Fruit fly (Drosophila melanogaster) whole organism, embryonic: ENCODE measurements around the gene BuGZ.

Experiments used
- Abd-B ChIP-seq: fragments of 200-800 bp; sonication (Bioruptor generic); optimal IDR thresholded peaks from 2 replicates; lab custom pipeline; 2018; ENCODE audit warnings: missing biosample characterization, mild to moderate bottlenecking, missing genetic modification characterization, moderate library complexity
- Antp ChIP-seq: fragments of 200-800 bp; sonication (Bioruptor generic); optimal IDR thresholded peaks from 3 replicates; lab custom pipeline; 2016; ENCODE audit warnings: missing biosample characterization, missing genetic modification characterization
- B-H2 ChIP-seq: fragments of 200-800 bp; sonication (Bioruptor generic); optimal IDR thresholded peaks from 2 replicates; lab custom pipeline; 2018; ENCODE audit warnings: missing biosample characterization, mild to moderate bottlenecking, missing genetic modification characterization
- CG10431 ChIP-seq: fragments of 200-800 bp; sonication (Bioruptor generic); optimal IDR thresholded peaks from 3 replicates; lab custom pipeline; 2018; ENCODE audit warnings: missing biosample characterization, mild to moderate bottlenecking, missing genetic modification characterization
- CG10959 ChIP-seq: fragments of 200-800 bp; sonication (Bioruptor generic); IDR thresholded peaks from 2 replicates; pipeline ENCODE4 v1.3.6; 2022; ENCODE audit warnings: missing biosample characterization, missing genetic modification characterization
- CG13624 ChIP-seq: fragments of 200-800 bp; sonication (Bioruptor generic); optimal IDR thresholded peaks from 2 replicates; lab custom pipeline; 2016; ENCODE audit warnings: missing biosample characterization, missing genetic modification characterization
- CG15514 ChIP-seq: fragments of 200-800 bp; sonication (Bioruptor generic); optimal IDR thresholded peaks from 3 replicates; lab custom pipeline; 2017; ENCODE audit warnings: missing biosample characterization, missing genetic modification characterization, mild to moderate bottlenecking, moderate library complexity, missing genetic modification reagents
- CG17186 ChIP-seq: fragments of 200-800 bp; sonication (Bioruptor generic); optimal IDR thresholded peaks from 3 replicates; lab custom pipeline; 2017; ENCODE audit warnings: missing biosample characterization, missing genetic modification reagents, missing genetic modification characterization
- CG18599 ChIP-seq: fragments of 200-800 bp; sonication (Bioruptor generic); optimal IDR thresholded peaks from 3 replicates; lab custom pipeline; 2017; ENCODE audit warnings: missing biosample characterization, missing genetic modification characterization, mild to moderate bottlenecking, moderate library complexity, missing genetic modification reagents
- CG18764 ChIP-seq: fragments of 200-800 bp; sonication (Bioruptor generic); optimal IDR thresholded peaks from 3 replicates; lab custom pipeline; 2016; ENCODE audit warnings: missing biosample characterization, missing genetic modification characterization
- CG2129 ChIP-seq: fragments of 200-800 bp; sonication (Bioruptor generic); IDR thresholded peaks from 2 replicates; pipeline ENCODE4 v1.3.6; 2022; ENCODE audit warnings: missing biosample characterization, missing genetic modification characterization; ENCODE audit not compliant: partially characterized antibody
- CG30431 ChIP-seq: fragments of 200-800 bp; sonication (Bioruptor generic); optimal IDR thresholded peaks from 2 replicates; lab custom pipeline; 2017; ENCODE audit warnings: missing biosample characterization, missing genetic modification characterization
- CG31388 ChIP-seq: fragments of 200-800 bp; sonication (Bioruptor generic); optimal IDR thresholded peaks from 2 replicates; lab custom pipeline; 2016; ENCODE audit warnings: missing biosample characterization, missing genetic modification characterization
- CG34422 ChIP-seq: fragments of 200-800 bp; sonication (Bioruptor generic); IDR thresholded peaks from 3 replicates; pipeline ENCODE4 v1.3.6; 2022; ENCODE audit warnings: missing biosample characterization, missing genetic modification characterization
- CG4360 ChIP-seq: fragments of 200-800 bp; sonication (Bioruptor generic); IDR thresholded peaks from 2 replicates; pipeline ENCODE4 v1.3.6; 2022; ENCODE audit warnings: missing biosample characterization, missing genetic modification characterization
- CG5180 ChIP-seq: fragments of 200-800 bp; sonication (Bioruptor generic); optimal IDR thresholded peaks from 3 replicates; lab custom pipeline; 2017; ENCODE audit warnings: missing biosample characterization, missing genetic modification characterization, mild to moderate bottlenecking, moderate library complexity, missing genetic modification reagents
- CG6272 ChIP-seq: fragments of 200-800 bp; sonication (Bioruptor generic); IDR thresholded peaks from 2 replicates; pipeline ENCODE4 v1.3.6; 2022; ENCODE audit warnings: missing biosample characterization, missing genetic modification characterization
- CG6765 ChIP-seq: fragments of 200-800 bp; sonication (Bioruptor generic); optimal IDR thresholded peaks from 3 replicates; lab custom pipeline; 2017; ENCODE audit warnings: missing biosample characterization, mild to moderate bottlenecking, missing genetic modification characterization
- CG7745 ChIP-seq: fragments of 200-800 bp; sonication (Bioruptor generic); optimal IDR thresholded peaks from 2 replicates; lab custom pipeline; 2018; ENCODE audit warnings: missing biosample characterization, mild to moderate bottlenecking, missing genetic modification characterization, moderate library complexity
- CG8290 ChIP-seq, 3 experiments: fragments of 200-800 bp; sonication (Bioruptor generic); optimal IDR thresholded peaks; 2 replicates each; lab custom pipeline; 2016 to 2019; ENCODE audit warnings: missing biosample characterization in 3 of 3, missing genetic modification characterization in 3 of 3, mild to moderate bottlenecking in 2 of 3, moderate library complexity in 1 of 3
- CG9876 ChIP-seq: fragments of 200-800 bp; sonication (Bioruptor generic); optimal IDR thresholded peaks from 2 replicates; lab custom pipeline; 2016; ENCODE audit warnings: missing biosample characterization, missing genetic modification characterization
- CHES-1-like ChIP-seq: fragments of 200-800 bp; sonication (Bioruptor generic); optimal IDR thresholded peaks from 2 replicates; lab custom pipeline; 2016; ENCODE audit warnings: missing biosample characterization, missing genetic modification characterization
- Chrac-16 ChIP-seq: fragments of 200-800 bp; sonication (Bioruptor generic); optimal IDR thresholded peaks from 3 replicates; lab custom pipeline; 2016; ENCODE audit warnings: missing biosample characterization, missing genetic modification characterization
- Dad ChIP-seq: fragments of 200-800 bp; sonication (Bioruptor generic); optimal IDR thresholded peaks from 3 replicates; lab custom pipeline; 2016; ENCODE audit warnings: missing biosample characterization, missing genetic modification characterization
- E2f2 ChIP-seq: fragments of 200-800 bp; sonication (Bioruptor generic); IDR thresholded peaks from 2 replicates; pipeline ENCODE4 v1.3.6; 2022; ENCODE audit warnings: missing biosample characterization, missing genetic modification characterization
- Ets97D ChIP-seq: fragments of 200-800 bp; sonication (Bioruptor generic); optimal IDR thresholded peaks from 3 replicates; lab custom pipeline; 2016; ENCODE audit warnings: missing biosample characterization, missing genetic modification characterization
- Hsf ChIP-seq: fragments of 200-800 bp; sonication (Bioruptor generic); optimal IDR thresholded peaks from 3 replicates; lab custom pipeline; 2016; ENCODE audit warnings: missing biosample characterization, missing genetic modification characterization
- Med ChIP-seq: fragments of 200-800 bp; sonication (Bioruptor generic); peaks from one replicate; lab custom pipeline; 2016; ENCODE audit warnings: missing biosample characterization, missing genetic modification characterization, mild to moderate bottlenecking, inconsistent platforms, moderate library complexity
- Mrtf ChIP-seq: fragments of 200-800 bp; sonication (Bioruptor generic); IDR thresholded peaks from 3 replicates; pipeline ENCODE4 v1.3.6; 2022; ENCODE audit warnings: missing biosample characterization, missing genetic modification characterization
- Xrp1 ChIP-seq: fragments of 200-800 bp; sonication (Bioruptor generic); IDR thresholded peaks from 2 replicates; pipeline ENCODE4 v1.3.6; 2022; ENCODE audit warnings: missing biosample characterization, missing genetic modification characterization
- bowl ChIP-seq: fragments of 200-800 bp; sonication (Bioruptor generic); IDR thresholded peaks from 2 replicates; pipeline ENCODE4 v1.3.6; 2022; ENCODE audit warnings: missing biosample characterization, missing genetic modification characterization
- cato ChIP-seq: fragments of 200-800 bp; sonication (Bioruptor generic); optimal IDR thresholded peaks from 2 replicates; lab custom pipeline; 2016; ENCODE audit warnings: missing biosample characterization, missing genetic modification characterization, borderline replicate concordance
- chn ChIP-seq: fragments of 200-800 bp; sonication (Bioruptor generic); optimal IDR thresholded peaks from 2 replicates; lab custom pipeline; 2016; ENCODE audit warnings: missing biosample characterization, missing genetic modification characterization
- ci ChIP-seq: fragments of 200-800 bp; sonication (Bioruptor generic); IDR thresholded peaks from 3 replicates; pipeline ENCODE4 v1.3.6; 2022; ENCODE audit warnings: missing biosample characterization, missing genetic modification characterization
- crc ChIP-seq: fragments of 200-800 bp; sonication (Bioruptor generic); optimal IDR thresholded peaks from 2 replicates; lab custom pipeline; 2016; ENCODE audit warnings: missing biosample characterization, missing genetic modification characterization
- fd102C ChIP-seq: fragments of 200-800 bp; sonication (Bioruptor generic); optimal IDR thresholded peaks from 2 replicates; lab custom pipeline; 2018; ENCODE audit warnings: missing biosample characterization, mild to moderate bottlenecking, missing genetic modification characterization, moderate library complexity
- lola ChIP-seq, 3 experiments: fragments of >200 bp in 2 of 3; fragments of 200-800 bp in 1 of 3; sonication (Bioruptor generic) in 1 of 3; optimal IDR thresholded peaks; 2 replicates each; lab custom pipeline; 2017 to 2019; ENCODE audit warnings: missing biosample characterization in 3 of 3, missing genetic modification characterization in 3 of 3, mild to moderate bottlenecking in 1 of 3, moderate library complexity in 1 of 3
- org-1 ChIP-seq: fragments of 200-800 bp; sonication (Bioruptor generic); optimal IDR thresholded peaks from 2 replicates; lab custom pipeline; 2017; ENCODE audit warnings: missing biosample characterization, missing genetic modification characterization
- peb ChIP-seq: fragments of 200-800 bp; sonication (Bioruptor generic); IDR thresholded peaks from 2 replicates; pipeline ENCODE4 v1.3.6; 2022; ENCODE audit warnings: missing biosample characterization, missing genetic modification characterization
- pfk ChIP-seq: fragments of 200-800 bp; sonication (Bioruptor generic); optimal IDR thresholded peaks from 2 replicates; lab custom pipeline; 2018; ENCODE audit warnings: missing biosample characterization, mild to moderate bottlenecking, missing genetic modification characterization, moderate library complexity
- ranshi ChIP-seq: fragments of 200-800 bp; sonication (Bioruptor generic); IDR thresholded peaks from 2 replicates; pipeline ENCODE4 v1.3.6; 2022; ENCODE audit warnings: missing biosample characterization, missing genetic modification characterization
- salm ChIP-seq: fragments of 200-800 bp; sonication (Bioruptor generic); optimal IDR thresholded peaks from 2 replicates; lab custom pipeline; 2018; ENCODE audit warnings: missing biosample characterization, mild to moderate bottlenecking, missing genetic modification characterization
- sima ChIP-seq: fragments of 200-800 bp; sonication (Bioruptor generic); optimal IDR thresholded peaks from 2 replicates; lab custom pipeline; 2016; ENCODE audit warnings: missing biosample characterization, missing genetic modification characterization
- tin ChIP-seq: fragments of 200-800 bp; sonication (Bioruptor generic); optimal IDR thresholded peaks from 3 replicates; lab custom pipeline; 2016; ENCODE audit warnings: missing biosample characterization, missing genetic modification characterization
- vnd ChIP-seq: fragments of 200-800 bp; sonication (Bioruptor generic); IDR thresholded peaks from 3 replicates; pipeline ENCODE4 v1.3.6; 2022; ENCODE audit warnings: missing biosample characterization, missing genetic modification characterization; ENCODE audit not compliant: partially characterized antibody
- zen ChIP-seq: fragments of 200-800 bp; sonication (Bioruptor generic); optimal IDR thresholded peaks from 3 replicates; lab custom pipeline; 2018; ENCODE audit warnings: missing biosample characterization, mild to moderate bottlenecking, missing genetic modification characterization, moderate library complexity
- zfh1 ChIP-seq: fragments of 200-800 bp; sonication (Bioruptor generic); IDR thresholded peaks from 3 replicates; pipeline ENCODE4 v1.3.6; 2022; ENCODE audit warnings: missing biosample characterization, missing genetic modification characterization

The BuGZ gene

dm6 chr2L:16720707-16721700 lies 22.2 kb upstream of the BuGZ start (continued):
- no peak for TF ChIP-seq vnd (GFP tag; lab: Robert Waterston, UW)
- TF ChIP-seq Abd-B (GFP tag; lab: Kevin White, UChicago) = peak; percentile 85
- peak; percentile 7 for TF ChIP-seq CG7745
- peak; percentile 42 for TF ChIP-seq sima (GFP tag; lab: Kevin White, UChicago)
- TF ChIP-seq peb = peak; percentile 90
- peak; percentile 73 for TF ChIP-seq salm (tag; lab: Kevin White, UChicago)
- peak; percentile 79 for TF ChIP-seq cato
- peak in 1 of 3 experiments; percentile 65 for TF ChIP-seq lola (GFP tag; optimal IDR thresholded peaks at IDR 0.05; lab: Kevin White, UChicago)
- peak; percentile 97 for TF ChIP-seq zfh1
- TF ChIP-seq CG2129 (GFP tag; lab: Robert Waterston, UW) = no peak
- peak; percentile 82 for TF ChIP-seq CG5180 (GFP tag; lab: Kevin White, UChicago)
- peak; percentile 58 for TF ChIP-seq CG6765
- TF ChIP-seq CG10959 = peak; percentile 93
- TF ChIP-seq Antp = peak; percentile 61
- peak; percentile 92 for TF ChIP-seq CG6272
- TF ChIP-seq CG31388 (GFP tag; lab: Kevin White, UChicago) = peak; percentile 88
- peak; percentile 82 for TF ChIP-seq chn (GFP tag; lab: Kevin White, UChicago)
- peak; percentile 84 for TF ChIP-seq Chrac-16 (GFP tag; lab: Kevin White, UChicago)
- TF ChIP-seq CG9876 (GFP tag; lab: Kevin White, UChicago) = no peak
- peak; percentile 59 for TF ChIP-seq org-1 (GFP tag; lab: Kevin White, UChicago)
- TF ChIP-seq Med = peak; percentile 95
- no peak for TF ChIP-seq B-H2 (GFP tag; lab: Kevin White, UChicago)
- TF ChIP-seq CG18764 (GFP tag; lab: Kevin White, UChicago) = peak; percentile 91
- TF ChIP-seq CG10431 = no peak
- TF ChIP-seq Hsf (GFP tag; lab: Kevin White, UChicago) = peak; percentile 85
- peak; percentile 97 for TF ChIP-seq ci (GFP tag; lab: Robert Waterston, UW)
- TF ChIP-seq bowl (GFP tag; lab: Robert Waterston, UW) = peak; percentile 91
- TF ChIP-seq Xrp1 = peak; percentile 98
- peak; percentile 97 for TF ChIP-seq CG34422 (GFP tag; lab: Robert Waterston, UW)
- peak; percentile 97 for TF ChIP-seq zen (tag; lab: Kevin White, UChicago)
- peak; percentile 74 for TF ChIP-seq Dad (GFP tag; lab: Kevin White, UChicago)
- TF ChIP-seq CHES-1-like = peak; percentile 32
- TF ChIP-seq pfk (GFP tag; lab: Kevin White, UChicago) = no peak
- peak; percentile 70 for TF ChIP-seq CG13624 (GFP tag; lab: Kevin White, UChicago)
- peak; percentile 79 for TF ChIP-seq CG15514 (GFP tag; lab: Kevin White, UChicago)
- peak; percentile 83; the same call in 1 of the 3 replicates for TF ChIP-seq Mrtf (GFP tag; lab: Robert Waterston, UW)
- TF ChIP-seq CG8290 (GFP tag; optimal IDR thresholded peaks at IDR 0.05; lab: Kevin White, UChicago) = peak; percentile 50
- peak; percentile 16 to 26 for TF ChIP-seq CG8290 (tag; optimal IDR thresholded peaks at IDR 0.05; lab: Kevin White, UChicago)
- TF ChIP-seq ranshi = peak; percentile 92
- TF ChIP-seq CG17186 (GFP tag; lab: Kevin White, UChicago) = peak; percentile 58
- TF ChIP-seq fd102C = peak; percentile 57
- peak; percentile 92 for TF ChIP-seq tin (GFP tag; lab: Kevin White, UChicago)
- TF ChIP-seq Ets97D (GFP tag; lab: Kevin White, UChicago) = peak; percentile 60
- TF ChIP-seq E2f2 (GFP tag; lab: Robert Waterston, UW) = peak; percentile 75
- TF ChIP-seq crc (GFP tag; lab: Kevin White, UChicago) = no peak
- peak; percentile 80 for TF ChIP-seq CG30431 (GFP tag; lab: Kevin White, UChicago)
- TF ChIP-seq CG4360 (GFP tag; lab: Robert Waterston, UW) = peak; percentile 84
- peak; percentile 92 for TF ChIP-seq CG18599 (GFP tag; lab: Kevin White, UChicago)
